Worm (Caenorhabditis elegans): ENCODE data around the gene cyp-35B1.

DNA sequence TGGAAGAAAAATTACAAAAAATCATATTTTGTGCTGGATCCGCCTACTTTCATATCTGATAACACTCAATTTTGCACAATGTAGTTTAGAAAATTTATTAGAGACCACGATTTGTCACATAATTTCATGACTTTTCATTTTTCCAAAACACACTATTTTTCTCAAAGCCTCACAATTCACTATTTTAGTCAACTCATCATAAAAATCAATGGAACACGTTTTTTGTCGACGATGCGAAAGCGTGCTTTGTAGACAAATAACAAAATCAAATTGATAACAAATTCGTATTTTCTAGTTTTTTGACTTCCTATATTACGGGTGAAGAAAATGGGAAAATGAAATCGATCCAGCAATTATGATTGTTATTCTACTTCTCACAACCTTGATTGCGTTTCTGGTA is 3.0 kb downstream of the cyp-35B1 start, which contains the start of gene cyp-35B2:
- TF ChIP-seq ztf-7 (tag; optimal IDR thresholded peaks at IDR 0.05) (no peak), ama-1 (optimal IDR thresholded peaks at IDR 0.05) (no peak), nhr-11 (tag; optimal IDR thresholded peaks at IDR 0.05) (no peak), snpc-4 (tag; optimal IDR thresholded peaks at IDR 0.05) (no peak)

Data from whole organism, L4 larva.